Worm (Caenorhabditis elegans) whole organism, mixed stage, embryonic: ENCODE results near the gene str-79.

Experiments
- M03D4.4 ChIP-seq: sonication (generic microtip); optimal IDR thresholded peaks from 2 replicates; lab custom pipeline; 2017; ENCODE audit warnings: mild to moderate bottlenecking, missing genetic modification characterization, missing compliant biosample characterization
- bed-3 ChIP-seq: fragments of 200-800 bp; sonication (Bioruptor generic); optimal IDR thresholded peaks from 3 replicates; lab custom pipeline; 2018; ENCODE audit warnings: mild to moderate bottlenecking, missing genetic modification characterization, moderate library complexity, missing compliant biosample characterization
- blmp-1 ChIP-seq: fragments of 150-350 bp; optimal IDR thresholded peaks from 2 replicates; lab custom pipeline; 2014; ENCODE audit warnings: missing biosample characterization, missing genetic modification characterization
- ceh-39 ChIP-seq: fragments of 150-350 bp; optimal IDR thresholded peaks from 2 replicates; lab custom pipeline; 2014; ENCODE audit warnings: missing biosample characterization, missing genetic modification characterization
- ceh-43 ChIP-seq: fragments of 200-800 bp; sonication (Bioruptor generic); optimal IDR thresholded peaks from 2 replicates; lab custom pipeline; 2018; ENCODE audit warnings: mild to moderate bottlenecking, missing genetic modification characterization, moderate library complexity, missing compliant biosample characterization
- ceh-83 ChIP-seq: fragments of 200-800 bp; sonication (Bioruptor generic); optimal IDR thresholded peaks from 2 replicates; lab custom pipeline; 2018; ENCODE audit warnings: mild to moderate bottlenecking, missing genetic modification characterization, missing compliant biosample characterization
- ces-1 ChIP-seq: fragments of 150-350 bp; optimal IDR thresholded peaks from 2 replicates; lab custom pipeline; 2014; ENCODE audit warnings: missing biosample characterization, missing genetic modification reagents, missing genetic modification characterization
- cnd-1 ChIP-seq: fragments of 200-800 bp; sonication (Bioruptor generic); optimal IDR thresholded peaks from 2 replicates; lab custom pipeline; 2018; ENCODE audit warnings: mild to moderate bottlenecking, missing genetic modification characterization, missing compliant biosample characterization
- drap-1 ChIP-seq: fragments of 200-800 bp; sonication (Bioruptor generic); optimal IDR thresholded peaks from 3 replicates; lab custom pipeline; 2018; ENCODE audit warnings: mild to moderate bottlenecking, missing genetic modification characterization, missing compliant biosample characterization
- elt-1 ChIP-seq: sonication (generic microtip); optimal IDR thresholded peaks from 2 replicates; lab custom pipeline; 2017; ENCODE audit warnings: missing genetic modification characterization, mild to moderate bottlenecking, missing compliant biosample characterization, antibody characterized with exemption, moderate library complexity, borderline replicate concordance; ENCODE audit not compliant: insufficient read depth
- elt-3 ChIP-seq: fragments of 150-350 bp; optimal IDR thresholded peaks from 2 replicates; lab custom pipeline; 2014; ENCODE audit warnings: missing biosample characterization, missing genetic modification characterization
- ham-2 ChIP-seq: fragments of 200-800 bp; sonication (Bioruptor generic); optimal IDR thresholded peaks from 2 replicates; lab custom pipeline; 2018; ENCODE audit warnings: mild to moderate bottlenecking, missing genetic modification characterization, missing compliant biosample characterization
- hlh-1 ChIP-seq: fragments of 150-350 bp; optimal IDR thresholded peaks from 2 replicates; lab custom pipeline; 2014; ENCODE audit warnings: missing biosample characterization, missing genetic modification reagents, missing genetic modification characterization
- lin-13 ChIP-seq: fragments of 150-350 bp; optimal IDR thresholded peaks from 2 replicates; lab custom pipeline; 2014; ENCODE audit warnings: missing biosample characterization, missing genetic modification characterization
- lin-32 ChIP-seq: fragments of 200-800 bp; sonication (Bioruptor generic); optimal IDR thresholded peaks from 2 replicates; lab custom pipeline; 2018; ENCODE audit warnings: mild to moderate bottlenecking, missing genetic modification characterization, missing compliant biosample characterization
- lsy-2 ChIP-seq: fragments of 150-350 bp; optimal IDR thresholded peaks from 2 replicates; lab custom pipeline; 2014; ENCODE audit warnings: missing biosample characterization, missing genetic modification characterization
- mab-5 ChIP-seq: fragments of 150-350 bp; optimal IDR thresholded peaks from 2 replicates; lab custom pipeline; 2014; ENCODE audit warnings: missing biosample characterization, missing genetic modification characterization
- nhr-12 ChIP-seq: fragments of 150-350 bp; optimal IDR thresholded peaks from 2 replicates; lab custom pipeline; 2014; ENCODE audit warnings: missing biosample characterization, missing genetic modification characterization
- nhr-2 ChIP-seq: fragments of 150-350 bp; optimal IDR thresholded peaks from 2 replicates; lab custom pipeline; 2014; ENCODE audit warnings: missing biosample characterization, missing genetic modification characterization
- nhr-237 ChIP-seq: fragments of 150-350 bp; optimal IDR thresholded peaks from 2 replicates; lab custom pipeline; 2014; ENCODE audit warnings: missing biosample characterization, missing genetic modification characterization
- nhr-28 ChIP-seq: fragments of 150-350 bp; optimal IDR thresholded peaks from 2 replicates; lab custom pipeline; 2014; ENCODE audit warnings: missing biosample characterization, missing genetic modification characterization
- nhr-76 ChIP-seq: sonication (generic microtip); optimal IDR thresholded peaks from 2 replicates; lab custom pipeline; 2017; ENCODE audit warnings: missing biosample characterization, missing genetic modification characterization
- pha-4 ChIP-seq: fragments of 150-350 bp; optimal IDR thresholded peaks from 2 replicates; lab custom pipeline; 2018; ENCODE audit warnings: missing biosample characterization, missing genetic modification reagents, missing genetic modification characterization
- sem-2 ChIP-seq: fragments of 200-800 bp; sonication (Bioruptor generic); optimal IDR thresholded peaks from 2 replicates; lab custom pipeline; 2018; ENCODE audit warnings: mild to moderate bottlenecking, missing genetic modification characterization, missing compliant biosample characterization
- snpc-4 ChIP-seq: fragments of 150-350 bp; optimal IDR thresholded peaks from 2 replicates; lab custom pipeline; 2014; ENCODE audit warnings: missing biosample characterization, missing genetic modification characterization
- sptf-1 ChIP-seq: sonication (generic microtip); optimal IDR thresholded peaks from 2 replicates; lab custom pipeline; 2017; ENCODE audit warnings: mild to moderate bottlenecking, missing genetic modification characterization, moderate library complexity, missing compliant biosample characterization
- tbx-8 ChIP-seq: fragments of 200-800 bp; sonication (Bioruptor generic); optimal IDR thresholded peaks from 2 replicates; lab custom pipeline; 2018; ENCODE audit warnings: mild to moderate bottlenecking, missing genetic modification characterization, moderate library complexity, missing compliant biosample characterization
- unc-120 ChIP-seq: sonication (generic microtip); optimal IDR thresholded peaks from 2 replicates; lab custom pipeline; 2017; ENCODE audit warnings: missing genetic modification characterization, missing compliant biosample characterization; ENCODE audit not compliant: poor library complexity, severe bottlenecking
- unc-62 ChIP-seq: fragments of 150-350 bp; optimal IDR thresholded peaks from 2 replicates; lab custom pipeline; 2014; ENCODE audit warnings: missing biosample characterization, missing genetic modification reagents, missing genetic modification characterization
- zip-8 ChIP-seq: fragments of 150-350 bp; optimal IDR thresholded peaks from 2 replicates; lab custom pipeline; 2014; ENCODE audit warnings: missing biosample characterization, missing genetic modification characterization
- ztf-11 ChIP-seq: fragments of 150-350 bp; optimal IDR thresholded peaks from 2 replicates; lab custom pipeline; 2014; ENCODE audit warnings: missing biosample characterization, missing genetic modification characterization

Gene str-79

ce11 chrX:1939887-1940286 is 29.8 kb upstream of the str-79 start, which contains the start of gene Y59E1A.4:
TSS of gene Y59E1A.4 (minus strand) at chrX:1939987.
- no peak for TF ChIP-seq cnd-1
- TF ChIP-seq bed-3 (GFP tag; lab: Kevin White, UChicago): no peak
- TF ChIP-seq lin-13: no peak
- TF ChIP-seq tbx-8: no peak
- TF ChIP-seq ceh-83 (GFP tag; lab: Kevin White, UChicago): no peak
- TF ChIP-seq nhr-237 (tag; lab: Kevin White, UChicago): no peak
- no peak for TF ChIP-seq nhr-76 (tag; lab: Kevin White, UChicago)
- no peak for TF ChIP-seq unc-62 (GFP tag; lab: Kevin White, UChicago)
- no peak for TF ChIP-seq ham-2 (GFP tag; lab: Kevin White, UChicago)
- TF ChIP-seq ces-1 (GFP tag; lab: Kevin White, UChicago): no peak
- no peak for TF ChIP-seq mab-5
- TF ChIP-seq elt-1 (tag; lab: Kevin White, UChicago): no peak
- TF ChIP-seq nhr-2 (tag; lab: Kevin White, UChicago): no peak
- TF ChIP-seq zip-8 (tag; lab: Kevin White, UChicago): no peak
- TF ChIP-seq drap-1 (GFP tag; lab: Kevin White, UChicago): no peak

- TF ChIP-seq lin-32 (GFP tag; lab: Kevin White, UChicago): no peak
- TF ChIP-seq hlh-1 (tag; lab: Kevin White, UChicago): no peak
- no peak for TF ChIP-seq mab-5
- TF ChIP-seq pha-4 (tag; lab: Kevin White, UChicago): no peak
- TF ChIP-seq nhr-12 (tag; lab: Kevin White, UChicago): no peak
- no peak for TF ChIP-seq blmp-1
- TF ChIP-seq snpc-4 (tag; lab: Kevin White, UChicago): no peak
- TF ChIP-seq, all 35 proteins: peak for 0
Measured at ce11 chrX:1959063-1959462, 10.6 kb upstream of the str-79 start.

- no peak for TF ChIP-seq ceh-39
- peak; percentile 16 for TF ChIP-seq lin-13
- peak; percentile 66 for TF ChIP-seq ham-2 (GFP tag; lab: Kevin White, UChicago)
- no peak for TF ChIP-seq tbx-8
- no peak for TF ChIP-seq ceh-83 (GFP tag; lab: Kevin White, UChicago)
- peak; percentile 35 for TF ChIP-seq hlh-1 (tag; lab: Kevin White, UChicago)
- TF ChIP-seq sem-2 (GFP tag; lab: Kevin White, UChicago): no peak
- no peak for TF ChIP-seq lsy-2 (tag; lab: Kevin White, UChicago)
- peak; percentile 20 for TF ChIP-seq nhr-2 (tag; lab: Kevin White, UChicago)
- no peak for TF ChIP-seq M03D4.4
- TF ChIP-seq pha-4 (tag; lab: Kevin White, UChicago): no peak
- TF ChIP-seq unc-120 (tag; lab: Kevin White, UChicago): no peak
- no peak for TF ChIP-seq sptf-1
- no peak for TF ChIP-seq elt-1 (tag; lab: Kevin White, UChicago)
- peak; percentile 19 for TF ChIP-seq nhr-237 (tag; lab: Kevin White, UChicago)
- no peak for TF ChIP-seq zip-8 (tag; lab: Kevin White, UChicago)
- no peak for TF ChIP-seq unc-62 (GFP tag; lab: Kevin White, UChicago)
- no peak for TF ChIP-seq cnd-1
- TF ChIP-seq nhr-76 (tag; lab: Kevin White, UChicago): no peak
Measured at ce11 chrX:1960895-1961715, 8.6 kb upstream of the str-79 start.

- TF ChIP-seq ztf-11: no peak
- no peak for TF ChIP-seq tbx-8
- TF ChIP-seq unc-120 (tag; lab: Kevin White, UChicago): no peak
- no peak for TF ChIP-seq lin-32 (GFP tag; lab: Kevin White, UChicago)
- no peak for TF ChIP-seq nhr-28
- TF ChIP-seq elt-1 (tag; lab: Kevin White, UChicago): no peak
- no peak for TF ChIP-seq ces-1 (GFP tag; lab: Kevin White, UChicago)
- TF ChIP-seq ceh-43: no peak
- no peak for TF ChIP-seq nhr-2 (tag; lab: Kevin White, UChicago)
- TF ChIP-seq M03D4.4: no peak
- no peak for TF ChIP-seq drap-1 (GFP tag; lab: Kevin White, UChicago)
- no peak for TF ChIP-seq pha-4 (tag; lab: Kevin White, UChicago)
- no peak for TF ChIP-seq elt-3
- TF ChIP-seq zip-8 (tag; lab: Kevin White, UChicago): no peak
- TF ChIP-seq, all 35 proteins: peak for 0
Measured at ce11 chrX:1962273-1962672, 7.4 kb upstream of the str-79 start, which contains the start of gene F52D2.7. TSS of gene F52D2.7 (plus strand) at chrX:1962573.
